Worm (Caenorhabditis elegans): ENCODE results near the gene R10E9.3.
A peak's percentile ranks its signal among the peaks of the same experiment; 100 is the strongest.

The R10E9.3 gene

DNA sequence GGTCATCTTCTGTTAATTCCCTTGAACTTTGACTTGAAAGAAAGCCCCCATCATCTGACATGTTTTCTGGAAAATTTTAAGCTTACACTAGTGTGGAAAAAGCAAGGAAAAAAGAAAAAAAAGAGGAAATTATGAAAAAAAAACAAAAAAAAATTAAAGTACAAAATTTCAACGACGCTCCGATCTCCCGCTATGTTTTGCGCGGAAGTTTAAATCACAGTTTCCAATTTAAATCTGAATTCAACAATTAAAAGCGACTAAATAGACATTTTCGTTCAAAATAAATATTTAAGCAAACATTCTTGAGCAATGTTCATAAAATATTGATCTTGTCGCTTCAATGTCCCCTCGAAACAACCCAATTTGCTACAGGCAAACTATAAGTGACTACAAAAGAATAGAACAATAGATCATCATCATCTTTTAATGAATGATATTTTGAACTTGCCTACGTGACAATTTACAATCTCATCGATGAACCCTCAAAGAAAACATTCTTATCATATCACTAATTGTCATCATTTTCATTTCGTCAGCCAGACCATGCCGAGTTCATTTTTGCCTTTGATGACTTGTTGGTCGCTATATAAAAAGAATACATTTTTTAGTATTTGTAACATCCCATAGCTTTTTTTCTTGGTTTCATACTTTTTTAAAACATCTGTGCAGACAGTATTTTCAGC lies 38.2 kb upstream of the R10E9.3 start, which contains the start of the genes metl-6 and nit-1 (continued):
- no peak for TF ChIP-seq mep-1 (tag; optimal IDR thresholded peaks at IDR 0.05)
- no peak for TF ChIP-seq vab-7 (GFP tag; IDR thresholded peaks at IDR 0.05)
- TF ChIP-seq nhr-41 (GFP tag; IDR thresholded peaks at IDR 0.05): no peak
- TF ChIP-seq set-16 (GFP tag; IDR thresholded peaks at IDR 0.05): no peak
- no peak for TF ChIP-seq madf-9 (GFP tag; conservative IDR thresholded peaks at IDR 0.05)
- TF ChIP-seq Y48G9A.11 (GFP tag; IDR thresholded peaks at IDR 0.05): 0 out of 2 replicates have a peak, but pooled peaks have one; percentile 22
- no peak for TF ChIP-seq mdl-1 (tag; optimal IDR thresholded peaks at IDR 0.05)
- peak; percentile 68 to 95 for TF ChIP-seq hif-1 (tag; optimal IDR thresholded peaks at IDR 0.05)
- TF ChIP-seq aha-1 (tag): peak; percentile 97
- no peak for TF ChIP-seq egl-43 (GFP tag; IDR thresholded peaks at IDR 0.05)
- no peak for TF ChIP-seq nhr-11 (tag; optimal IDR thresholded peaks at IDR 0.05)
- no peak for TF ChIP-seq daf-19 (GFP tag; conservative IDR thresholded peaks at IDR 0.05)
- TF ChIP-seq pqm-1 (tag; optimal IDR thresholded peaks at IDR 0.05): no peak
- TF ChIP-seq duxl-1 (tag; optimal IDR thresholded peaks at IDR 0.05; ENCODE audit: poor library complexity): no peak
- no peak for TF ChIP-seq ceh-32 (tag; optimal IDR thresholded peaks at IDR 0.05; ENCODE audit: poor library complexity)
- TF ChIP-seq lin-38 (GFP tag; IDR thresholded peaks at IDR 0.05): no peak
- peak; percentile 84 for TF ChIP-seq nhr-28 (tag; optimal IDR thresholded peaks at IDR 0.05)
- TF ChIP-seq zfp-2 (tag; optimal IDR thresholded peaks at IDR 0.05): no peak
- no peak for TF ChIP-seq mxl-2 (GFP tag; conservative IDR thresholded peaks at IDR 0.05)
- TF ChIP-seq hlh-30 (tag; optimal IDR thresholded peaks at IDR 0.05; ENCODE audit: insufficient read depth): no peak
- no peak for TF ChIP-seq ceh-28 (tag; optimal IDR thresholded peaks at IDR 0.05)
- no peak for TF ChIP-seq ceh-82 (tag; optimal IDR thresholded peaks at IDR 0.05)
- TF ChIP-seq dpl-1 (GFP tag; optimal IDR thresholded peaks at IDR 0.05): peak; percentile 74
- no peak for TF ChIP-seq egl-27 (tag; optimal IDR thresholded peaks at IDR 0.05)
- no peak for TF ChIP-seq fkh-10 (GFP tag; optimal IDR thresholded peaks at IDR 0.05)
- TF ChIP-seq ztf-7 (tag; optimal IDR thresholded peaks at IDR 0.05): no peak
- no peak for TF ChIP-seq mdt-29 (GFP tag; IDR thresholded peaks at IDR 0.05)
- no peak for TF ChIP-seq D1046.2 (GFP tag; IDR thresholded peaks at IDR 0.05)
- no peak for TF ChIP-seq daf-8 (GFP tag; IDR thresholded peaks at IDR 0.05)
- no peak for TF ChIP-seq lin-39 (tag; optimal IDR thresholded peaks at IDR 0.05)
- TF ChIP-seq zag-1 (tag; optimal IDR thresholded peaks at IDR 0.05): no peak
- no peak for TF ChIP-seq mxl-3 (GFP tag; optimal IDR thresholded peaks at IDR 0.05)
- TF ChIP-seq aly-2 (tag; optimal IDR thresholded peaks at IDR 0.05): no peak
- no peak for TF ChIP-seq tag-97 (GFP tag; IDR thresholded peaks at IDR 0.05)
- TF ChIP-seq gei-8 (GFP tag; optimal IDR thresholded peaks at IDR 0.05): no peak
- TF ChIP-seq lin-13 (GFP tag; optimal IDR thresholded peaks at IDR 0.05): no peak
- TF ChIP-seq F44E2.7 (GFP tag; IDR thresholded peaks at IDR 0.05): no peak

DNA sequence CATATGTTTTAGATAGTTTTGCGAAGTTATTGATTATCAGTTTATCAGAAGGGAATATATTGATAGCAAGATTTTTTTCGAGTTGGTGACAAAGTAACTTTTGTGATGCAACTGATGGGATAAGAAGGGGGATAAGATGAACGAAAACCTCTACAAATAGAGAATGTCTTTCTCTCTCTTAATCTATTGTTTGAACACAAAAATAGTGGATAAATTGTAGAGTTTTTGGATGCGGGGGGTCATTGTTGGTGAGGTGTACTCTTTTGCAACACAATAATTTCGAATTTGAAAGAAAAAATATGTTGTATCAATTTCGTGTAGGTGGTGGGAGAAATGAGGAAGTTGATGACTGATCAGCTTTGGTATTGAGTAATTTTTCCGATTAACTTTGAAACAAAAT lies 33.9 kb upstream of the R10E9.3 start, which contains the start of gene ZK1058.9:
Gene ZK1058.9 (minus strand): TSS at position 101 of the 400 bp plus-strand sequence.
- TF ChIP-seq ceh-20 (GFP tag; IDR thresholded peaks at IDR 0.05) (no peak), unc-39 (tag; optimal IDR thresholded peaks at IDR 0.05) (no peak), lin-39 (tag; optimal IDR thresholded peaks at IDR 0.05) (no peak), mes-2 (tag; optimal IDR thresholded peaks at IDR 0.05; ENCODE audit: poor library complexity, severe bottlenecking) (no peak), ceh-62 (tag; optimal IDR thresholded peaks at IDR 0.05) (no peak), F49E8.2 (tag; optimal IDR thresholded peaks at IDR 0.05; ENCODE audit: borderline replicate concordance) (no peak), sdz-12 (GFP tag; optimal IDR thresholded peaks at IDR 0.05) (no peak), mxl-3 (GFP tag; optimal IDR thresholded peaks at IDR 0.05) (no peak), hlh-30 (tag; optimal IDR thresholded peaks at IDR 0.05; ENCODE audit: insufficient read depth) (no peak), hmg-1.1 (GFP tag; IDR thresholded peaks at IDR 0.05) (no peak), dmd-8 (GFP tag; IDR thresholded peaks at IDR 0.05) (no peak), egl-43 (GFP tag; IDR thresholded peaks at IDR 0.05) (no peak), F37D6.2 (tag; optimal IDR thresholded peaks at IDR 0.05) (no peak), ctbp-1 (GFP tag; IDR thresholded peaks at IDR 0.05) (no peak), nhr-42 (GFP tag; IDR thresholded peaks at IDR 0.05) (no peak), nhr-237 (tag; optimal IDR thresholded peaks at IDR 0.05) (no peak), vab-7 (GFP tag; IDR thresholded peaks at IDR 0.05) (no peak), T20F7.1 (GFP tag; optimal IDR thresholded peaks at IDR 0.05) (no peak), zip-2 (tag; optimal IDR thresholded peaks at IDR 0.05) (no peak), skn-1 (tag; optimal IDR thresholded peaks at IDR 0.05) (no peak)

Measured in whole organism, L4 larva.